Worm (Caenorhabditis elegans) whole organism, dauer: ENCODE results near the gene lpr-5.

Experiments used
- unc-62 ChIP-seq: sonication (generic microtip); optimal IDR thresholded peaks from 2 replicates; lab custom pipeline; 2017; ENCODE audit warnings: missing biosample characterization, missing genetic modification reagents, missing genetic modification characterization

Gene lpr-5

ce11 chrX:11093985-11094593, 32.2 kb downstream of the lpr-5 start:
- peak; percentile 69 for TF ChIP-seq unc-62 (GFP tag; lab: Kevin White, UChicago)

ce11 chrX:11095480-11095879, 33.6 kb downstream of the lpr-5 start:
- no peak for TF ChIP-seq unc-62 (GFP tag; lab: Kevin White, UChicago)

ce11 chrX:11097343-11097742, 35.4 kb downstream of the lpr-5 start:
- no peak for TF ChIP-seq unc-62 (GFP tag; lab: Kevin White, UChicago)

ce11 chrX:11098086-11098485, 36.2 kb downstream of the lpr-5 start, which contains the start of gene W02H3.3:
TSS of gene W02H3.3 (minus strand) at chrX:11098186.
- TF ChIP-seq unc-62 (GFP tag; lab: Kevin White, UChicago) = no peak

- no peak for TF ChIP-seq unc-62 (GFP tag; lab: Kevin White, UChicago)
These were observed 41.2 kb downstream of the lpr-5 start for ce11 chrX:11103173-11103572.

ce11 chrX:11104883-11105629, 43.1 kb downstream of the lpr-5 start, which contains the start of gene W02H3.1:
TSS of gene W02H3.1 (minus strand) at chrX:11105460.
- no peak for TF ChIP-seq unc-62 (GFP tag; lab: Kevin White, UChicago)

- no peak for TF ChIP-seq unc-62 (GFP tag; lab: Kevin White, UChicago)
These were observed 45.2 kb downstream of the lpr-5 start, which contains the start of gene clc-17 for ce11 chrX:11107076-11107475. TSS of gene clc-17 (plus strand) at chrX:11107376.

- TF ChIP-seq unc-62 (GFP tag; lab: Kevin White, UChicago) = no peak
These were observed 47.3 kb downstream of the lpr-5 start, which contains the start of gene grd-1 for ce11 chrX:11109200-11109599. TSS of gene grd-1 (plus strand) at chrX:11109440.
